Fruit fly (Drosophila melanogaster) whole organism, embryonic: ENCODE data around the gene Spn75F.

Source experiments
- B-H2 ChIP-seq: fragments of 200-800 bp; sonication (Bioruptor generic); optimal IDR thresholded peaks from 2 replicates; lab custom pipeline; 2018; ENCODE audit warnings: missing biosample characterization, mild to moderate bottlenecking, missing genetic modification characterization
- Bgb ChIP-seq: fragments of 200-800 bp; sonication (Bioruptor generic); IDR thresholded peaks from 2 replicates; pipeline ENCODE4 v1.3.6; 2022; ENCODE audit warnings: missing biosample characterization, missing genetic modification characterization; ENCODE audit not compliant: partially characterized antibody
- CG10321 ChIP-seq: fragments of 200-800 bp; sonication (Bioruptor generic); IDR thresholded peaks from 2 replicates; pipeline ENCODE4 v1.3.6; 2022; ENCODE audit warnings: missing biosample characterization, missing genetic modification characterization
- CG10366 ChIP-seq: fragments of 200-800 bp; sonication (Bioruptor generic); IDR thresholded peaks from 2 replicates; pipeline ENCODE4 v1.3.6; 2022; ENCODE audit warnings: missing biosample characterization, missing genetic modification characterization
- CG10543 ChIP-seq: fragments of 200-800 bp; sonication (Bioruptor generic); optimal IDR thresholded peaks from 3 replicates; lab custom pipeline; 2017; ENCODE audit warnings: missing biosample characterization, mild to moderate bottlenecking, missing genetic modification characterization, moderate library complexity
- CG12769 ChIP-seq: fragments of 200-800 bp; sonication (Bioruptor generic); optimal IDR thresholded peaks from 2 replicates; lab custom pipeline; 2019; ENCODE audit warnings: missing biosample characterization, mild to moderate bottlenecking, missing genetic modification characterization, moderate library complexity
- CG14014 ChIP-seq: fragments of 200-800 bp; sonication (Bioruptor generic); IDR thresholded peaks from 2 replicates; pipeline ENCODE4 v1.3.6; 2022; ENCODE audit warnings: missing biosample characterization, missing genetic modification characterization
- CG16815 ChIP-seq: fragments of 200-800 bp; sonication (Bioruptor generic); optimal IDR thresholded peaks from 3 replicates; lab custom pipeline; 2017; ENCODE audit warnings: missing biosample characterization, mild to moderate bottlenecking, missing genetic modification characterization
- CG17361 ChIP-seq: fragments of 200-800 bp; sonication (Bioruptor generic); IDR thresholded peaks from 3 replicates; pipeline ENCODE4 v1.3.6; 2022; ENCODE audit warnings: missing biosample characterization, missing genetic modification characterization
- CG2199 ChIP-seq: fragments of 200-800 bp; sonication (Bioruptor generic); IDR thresholded peaks from 3 replicates; pipeline ENCODE4 v1.3.6; 2022; ENCODE audit warnings: missing biosample characterization, missing genetic modification characterization
- CG2889 ChIP-seq: fragments of 200-800 bp; sonication (Bioruptor generic); IDR thresholded peaks from 3 replicates; pipeline ENCODE4 v1.3.6; 2022; ENCODE audit warnings: missing biosample characterization, missing genetic modification characterization
- CG34376 ChIP-seq: fragments of 200-800 bp; sonication (Bioruptor generic); optimal IDR thresholded peaks from 2 replicates; lab custom pipeline; 2018; ENCODE audit warnings: missing biosample characterization, mild to moderate bottlenecking, missing genetic modification characterization
- CG4820 ChIP-seq: fragments of 200-800 bp; sonication (Bioruptor generic); optimal IDR thresholded peaks from 3 replicates; lab custom pipeline; 2016; ENCODE audit warnings: missing biosample characterization, missing genetic modification characterization
- CG6175 ChIP-seq: fragments of 200-800 bp; sonication (Bioruptor generic); IDR thresholded peaks from 3 replicates; pipeline ENCODE4 v1.3.6; 2022; ENCODE audit warnings: missing biosample characterization, missing genetic modification characterization
- CG7786 ChIP-seq: fragments of 200-800 bp; sonication (Bioruptor generic); optimal IDR thresholded peaks from 2 replicates; lab custom pipeline; 2016; ENCODE audit warnings: missing biosample characterization, missing genetic modification characterization
- CG8089 ChIP-seq: fragments of 200-800 bp; sonication (Bioruptor generic); optimal IDR thresholded peaks from 3 replicates; lab custom pipeline; 2016; ENCODE audit warnings: missing biosample characterization, missing genetic modification characterization
- CG9876 ChIP-seq: fragments of 200-800 bp; sonication (Bioruptor generic); optimal IDR thresholded peaks from 2 replicates; lab custom pipeline; 2016; ENCODE audit warnings: missing biosample characterization, missing genetic modification characterization
- CG9932 ChIP-seq: fragments of 200-800 bp; sonication (Bioruptor generic); IDR thresholded peaks from 2 replicates; pipeline ENCODE4 v1.3.6; 2022; ENCODE audit warnings: missing biosample characterization, missing genetic modification characterization
- CHES-1-like ChIP-seq: fragments of 200-800 bp; sonication (Bioruptor generic); optimal IDR thresholded peaks from 2 replicates; lab custom pipeline; 2016; ENCODE audit warnings: missing biosample characterization, missing genetic modification characterization
- Dip3 ChIP-seq: fragments of 200-800 bp; sonication (Bioruptor generic); optimal IDR thresholded peaks from 3 replicates; lab custom pipeline; 2016; ENCODE audit warnings: missing biosample characterization, missing genetic modification characterization
- Fer2 ChIP-seq: fragments of 200-800 bp; sonication (Bioruptor generic); optimal IDR thresholded peaks from 2 replicates; lab custom pipeline; 2018; ENCODE audit warnings: missing biosample characterization, mild to moderate bottlenecking, missing genetic modification characterization, moderate library complexity
- Hr78 ChIP-seq, 2 experiments: fragments of 200-800 bp in 1 of 2; fragments of >200 bp in 1 of 2; sonication (Bioruptor generic) in 1 of 2; optimal IDR thresholded peaks; 2 replicates each; lab custom pipeline; 2017 to 2019; ENCODE audit warnings: missing biosample characterization in 2 of 2, missing genetic modification characterization in 2 of 2, mild to moderate bottlenecking in 1 of 2, moderate library complexity in 1 of 2
- Med ChIP-seq: fragments of 200-800 bp; sonication (Bioruptor generic); peaks from one replicate; lab custom pipeline; 2016; ENCODE audit warnings: missing biosample characterization, missing genetic modification characterization, mild to moderate bottlenecking, inconsistent platforms, moderate library complexity
- NC2β ChIP-seq: fragments of 200-800 bp; sonication (Bioruptor generic); optimal IDR thresholded peaks from 2 replicates; lab custom pipeline; 2016; ENCODE audit warnings: missing biosample characterization, missing genetic modification characterization
- Ravus ChIP-seq: fragments of 200-800 bp; sonication (Bioruptor generic); IDR thresholded peaks from 2 replicates; pipeline ENCODE4 v1.3.6; 2022; ENCODE audit warnings: missing biosample characterization, missing genetic modification characterization
- abd-A ChIP-seq: fragments of 200-800 bp; sonication (Bioruptor generic); optimal IDR thresholded peaks from 3 replicates; lab custom pipeline; 2019; ENCODE audit warnings: missing biosample characterization, mild to moderate bottlenecking, missing genetic modification characterization, moderate library complexity
- ap ChIP-seq: fragments of 200-800 bp; sonication (Bioruptor generic); IDR thresholded peaks from 2 replicates; pipeline ENCODE4 v1.3.6; 2022; ENCODE audit warnings: missing biosample characterization, missing genetic modification characterization
- ase ChIP-seq: fragments of 200-800 bp; sonication (Bioruptor generic); IDR thresholded peaks from 3 replicates; pipeline ENCODE4 v1.3.6; 2022; ENCODE audit warnings: missing biosample characterization, missing genetic modification characterization
- br ChIP-seq: fragments of >200 bp; optimal IDR thresholded peaks from 2 replicates; lab custom pipeline; 2017
- cad ChIP-seq: fragments of >200 bp; optimal IDR thresholded peaks from 2 replicates; lab custom pipeline; 2017; ENCODE audit warnings: missing biosample characterization, missing genetic modification characterization
- chm ChIP-seq: fragments of 200-800 bp; sonication (Bioruptor generic); IDR thresholded peaks from 2 replicates; pipeline ENCODE4 v1.3.6; 2022; ENCODE audit warnings: missing biosample characterization, missing genetic modification characterization
- chn ChIP-seq: fragments of 200-800 bp; sonication (Bioruptor generic); optimal IDR thresholded peaks from 2 replicates; lab custom pipeline; 2016; ENCODE audit warnings: missing biosample characterization, missing genetic modification characterization
- ci ChIP-seq: fragments of 200-800 bp; sonication (Bioruptor generic); IDR thresholded peaks from 3 replicates; pipeline ENCODE4 v1.3.6; 2022; ENCODE audit warnings: missing biosample characterization, missing genetic modification characterization
- crol ChIP-seq: fragments of 200-800 bp; sonication (Bioruptor generic); IDR thresholded peaks from 2 replicates; pipeline ENCODE4 v1.3.6; 2022; ENCODE audit warnings: missing biosample characterization, missing genetic modification characterization
- dpn ChIP-seq, 2 experiments: fragments of 200-800 bp; sonication (Bioruptor generic); optimal IDR thresholded peaks; 3 replicates each; lab custom pipeline; 2016; ENCODE audit warnings: missing biosample characterization in 2 of 2, missing genetic modification characterization in 2 of 2
- fd3F ChIP-seq: fragments of 200-800 bp; sonication (Bioruptor generic); optimal IDR thresholded peaks from 2 replicates; lab custom pipeline; 2018; ENCODE audit warnings: missing biosample characterization, mild to moderate bottlenecking, missing genetic modification characterization, moderate library complexity
- fd96Cb ChIP-seq: fragments of 200-800 bp; sonication (Bioruptor generic); optimal IDR thresholded peaks from 2 replicates; lab custom pipeline; 2018; ENCODE audit warnings: missing biosample characterization, mild to moderate bottlenecking, missing genetic modification characterization, moderate library complexity
- gcm ChIP-seq: fragments of 200-800 bp; sonication (Bioruptor generic); optimal IDR thresholded peaks from 2 replicates; lab custom pipeline; 2019; ENCODE audit warnings: missing biosample characterization, mild to moderate bottlenecking, missing genetic modification characterization, moderate library complexity
- gcm2 ChIP-seq: fragments of 200-800 bp; sonication (Bioruptor generic); optimal IDR thresholded peaks from 2 replicates; lab custom pipeline; 2016; ENCODE audit warnings: missing biosample characterization, missing genetic modification characterization
- grn ChIP-seq: fragments of 200-800 bp; sonication (Bioruptor generic); optimal IDR thresholded peaks from 3 replicates; lab custom pipeline; 2017; ENCODE audit warnings: missing biosample characterization, missing genetic modification characterization
- gsb-n ChIP-seq: fragments of 200-800 bp; sonication (Bioruptor generic); optimal IDR thresholded peaks from 3 replicates; lab custom pipeline; 2018; ENCODE audit warnings: missing biosample characterization, mild to moderate bottlenecking, missing genetic modification characterization
- h ChIP-seq: fragments of >200 bp; optimal IDR thresholded peaks from 2 replicates; lab custom pipeline; 2017
- nom ChIP-seq: fragments of 200-800 bp; sonication (Bioruptor generic); optimal IDR thresholded peaks from 2 replicates; lab custom pipeline; 2017; ENCODE audit warnings: missing biosample characterization, missing genetic modification characterization, mild to moderate bottlenecking, moderate library complexity, missing genetic modification reagents
- pan ChIP-seq, 4 experiments: fragments of >200 bp in 3 of 4; fragments of 200-800 bp in 1 of 4; sonication (Bioruptor generic) in 1 of 4; optimal IDR thresholded peaks in 3 of 4; IDR thresholded peaks in 1 of 4; 2 replicates each; pipeline versions ENCODE4 v1.3.6 to Lab custom; 2017 to 2022; ENCODE audit warnings: missing biosample characterization in 2 of 4, missing genetic modification characterization in 2 of 4, mixed read lengths in 1 of 4
- run ChIP-seq: fragments of 200-800 bp; sonication (Bioruptor generic); optimal IDR thresholded peaks from 3 replicates; lab custom pipeline; 2018; ENCODE audit warnings: missing biosample characterization, mild to moderate bottlenecking, missing genetic modification characterization
- sd ChIP-seq: fragments of 200-800 bp; sonication (Bioruptor generic); optimal IDR thresholded peaks from 3 replicates; lab custom pipeline; 2018; ENCODE audit warnings: missing biosample characterization, mild to moderate bottlenecking, missing genetic modification characterization, moderate library complexity
- sens ChIP-seq: fragments of 200-800 bp; sonication (Bioruptor generic); peaks from one replicate; lab custom pipeline; 2016; ENCODE audit warnings: missing biosample characterization, missing genetic modification characterization
- sob ChIP-seq: fragments of 200-800 bp; sonication (Bioruptor generic); IDR thresholded peaks from 2 replicates; pipeline ENCODE4 v1.3.6; 2022; ENCODE audit warnings: missing biosample characterization, missing genetic modification characterization
- sqz ChIP-seq: fragments of 200-800 bp; sonication (Bioruptor generic); optimal IDR thresholded peaks from 3 replicates; lab custom pipeline; 2018; ENCODE audit warnings: missing biosample characterization, mild to moderate bottlenecking, missing genetic modification characterization
- sug ChIP-seq: fragments of 200-800 bp; optimal IDR thresholded peaks from 2 replicates; lab custom pipeline; 2019; ENCODE audit warnings: missing biosample characterization, mild to moderate bottlenecking, missing genetic modification characterization, moderate library complexity
- tio ChIP-seq: fragments of 200-800 bp; sonication (Bioruptor generic); optimal IDR thresholded peaks from 2 replicates; lab custom pipeline; 2017; ENCODE audit warnings: missing biosample characterization, missing genetic modification characterization, inconsistent platforms
- unpg ChIP-seq: fragments of 200-800 bp; sonication (Bioruptor generic); optimal IDR thresholded peaks from 3 replicates; lab custom pipeline; 2018; ENCODE audit warnings: missing biosample characterization, mild to moderate bottlenecking, missing genetic modification characterization, moderate library complexity
- zfh2 ChIP-seq: fragments of 200-800 bp; sonication (Bioruptor generic); optimal IDR thresholded peaks from 2 replicates; lab custom pipeline; 2016; ENCODE audit warnings: missing biosample characterization, missing genetic modification characterization

The Spn75F gene

dm6 chr3L:19156263-19156662 lies 26.8 kb upstream of the Spn75F start (continued):
- TF ChIP-seq gcm (GFP tag; lab: Kevin White, UChicago) (no peak), grn (GFP tag; lab: Kevin White, UChicago) (peak; percentile 8), sob (GFP tag; lab: Robert Waterston, UW) (no peak), dpn (GFP tag; optimal IDR thresholded peaks at IDR 0.05; lab: Kevin White, UChicago) (no peak), CG4820 (no peak), gsb-n (tag; lab: Kevin White, UChicago) (no peak), fd3F (GFP tag; lab: Kevin White, UChicago) (no peak), CG14014 (GFP tag; lab: Robert Waterston, UW) (no peak), Dip3 (no peak), CG9932 (no peak), run (tag; lab: Kevin White, UChicago) (no peak), CHES-1-like (no peak), ase (no peak), Med (peak; percentile 8), chn (no peak), zfh2 (GFP tag; lab: Kevin White, UChicago) (no peak), Bgb (GFP tag; lab: Robert Waterston, UW) (no peak), tio (GFP tag; lab: Kevin White, UChicago) (no peak), CG10543 (GFP tag; lab: Kevin White, UChicago) (peak; percentile 4), CG7786 (GFP tag; lab: Kevin White, UChicago) (no peak), CG16815 (GFP tag; lab: Kevin White, UChicago) (no peak), sd (peak; percentile 79), sqz (peak; percentile 46), fd96Cb (tag; lab: Kevin White, UChicago) (no peak), pan (optimal IDR thresholded peaks at IDR 0.05; lab: Kevin White, UChicago) (no peak), pan (GFP tag; optimal IDR thresholded peaks at IDR 0.05 in 1 of 2, IDR thresholded peaks at IDR 0.05 in 1 of 2) (peak in 1 of 2 experiments; percentile 41), CG2889 (GFP tag; lab: Robert Waterston, UW) (no peak), unpg (GFP tag; lab: Kevin White, UChicago) (no peak), br (no peak), CG17361 (GFP tag; lab: Robert Waterston, UW) (no peak), nom (no peak), sug (peak; percentile 78), cad (GFP tag; lab: Kevin White, UChicago) (no peak), h (no peak), Ravus (GFP tag; lab: Robert Waterston, UW) (no peak), CG34376 (GFP tag; lab: Kevin White, UChicago) (peak; percentile 89), B-H2 (GFP tag; lab: Kevin White, UChicago) (no peak), CG9876 (GFP tag; lab: Kevin White, UChicago) (no peak), CG6175 (no peak), Hr78 (GFP tag; optimal IDR thresholded peaks at IDR 0.05; lab: Kevin White, UChicago) (peak in 1 of 2 experiments; percentile 77), Fer2 (tag; lab: Kevin White, UChicago) (no peak)

dm6 chr3L:19155111-19155510 lies 25.6 kb upstream of the Spn75F start:
- peak; percentile 59 for TF ChIP-seq crol
- peak; percentile 1 for TF ChIP-seq CG12769
- TF ChIP-seq ci: 0 out of 3 replicates have a peak, but pooled peaks have one; percentile 31
- no peak for TF ChIP-seq CG8089 (GFP tag; lab: Kevin White, UChicago)
- peak; percentile 3 for TF ChIP-seq Med
- peak; percentile 68; the same call in 1 of the 3 replicates for TF ChIP-seq CG2199 (GFP tag; lab: Robert Waterston, UW)
- 0 out of 2 replicates have a peak, but pooled peaks have one; percentile 31 for TF ChIP-seq CG10321 (GFP tag; lab: Robert Waterston, UW)
- TF ChIP-seq gcm2 (GFP tag; lab: Kevin White, UChicago): no peak
- no peak for TF ChIP-seq CG10366 (GFP tag; lab: Robert Waterston, UW)
- TF ChIP-seq chm: 0 out of 2 replicates have a peak, but pooled peaks have one; percentile 38
- no peak for TF ChIP-seq CG9876 (GFP tag; lab: Kevin White, UChicago)
- TF ChIP-seq abd-A (tag; lab: Kevin White, UChicago): peak; percentile 29
- peak; percentile 65 for TF ChIP-seq sd
- TF ChIP-seq ap (GFP tag; lab: Robert Waterston, UW): peak; percentile 2; the same call in 1 of the 2 replicates
- TF ChIP-seq NC2β: no peak
- peak; percentile 57 for TF ChIP-seq sens (GFP tag; lab: Kevin White, UChicago)
